Fruit fly (Drosophila melanogaster) whole organism: ENCODE measurements around the gene CG42577.
"Not testable (repeated sequence)": the region's sequence is repeated elsewhere in the genome, so short reads cannot be mapped to it uniquely, and the experiment has no call there.

Source experiments
- CG8478 ChIP-seq: fragments of >200 bp; optimal IDR thresholded peaks from 2 replicates; lab custom pipeline; 2018; ENCODE audit warnings: inconsistent platforms
- EcR ChIP-seq, 2 experiments: fragments of >200 bp; optimal IDR thresholded peaks; 2 replicates each; lab custom pipeline; 2017; ENCODE audit warnings: missing biosample characterization in 2 of 2, missing genetic modification characterization in 2 of 2, missing genetic modification reagents in 2 of 2

DNA sequence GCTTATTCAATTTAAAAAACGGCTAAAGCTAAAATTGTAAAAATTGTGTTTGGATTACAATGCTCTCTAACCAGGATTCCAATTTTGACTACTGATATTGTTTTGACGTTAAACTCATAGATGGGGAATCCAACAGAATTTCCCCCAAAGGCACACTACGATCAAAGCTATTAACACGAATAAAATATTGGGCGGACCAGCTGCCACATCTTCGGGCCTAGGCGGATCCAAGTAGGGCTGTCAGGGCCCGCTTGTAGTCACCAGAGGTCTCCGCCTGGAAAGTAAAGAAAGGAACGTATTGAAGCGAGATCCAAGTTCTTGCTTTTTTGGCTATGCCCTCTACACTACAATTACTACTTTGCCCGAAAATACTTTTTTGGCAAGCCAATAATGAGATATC is 34.1 kb upstream of the CG42577 start, which contains the start of gene Sdic4:
- not testable (repeated sequence) for TF ChIP-seq EcR (GFP tag; optimal IDR thresholded peaks at IDR 0.05; lab: Kevin White, UChicago); CG8478 (lab: Kevin White, UChicago)
